Worm (Caenorhabditis elegans) whole organism, L4/young adult: ENCODE measurements around the gene col-39.
A peak's percentile ranks its signal among the peaks of the same experiment; 100 is the strongest.

Experiments used
- W03F9.2 ChIP-seq: fragments of 150-350 bp; optimal IDR thresholded peaks from 2 replicates; lab custom pipeline; 2014; ENCODE audit warnings: missing biosample characterization, missing genetic modification characterization
- dao-5 ChIP-seq: sonication (generic microtip); optimal IDR thresholded peaks from 2 replicates; lab custom pipeline; 2016; ENCODE audit warnings: missing genotype, missing genetic modification characterization, moderate library complexity, missing compliant biosample characterization
- him-1 ChIP-seq: sonication (generic microtip); optimal IDR thresholded peaks from 2 replicates; lab custom pipeline; 2016; ENCODE audit warnings: missing genotype, missing genetic modification reagents, missing genetic modification characterization, missing compliant biosample characterization

col-39 gene

ce11 chrII:10704575-10705170 lies at the start of gene col-39:
col-39 (plus strand) TSS chrII:10704916.
- TF ChIP-seq him-1 (no peak), dao-5 (no peak), W03F9.2 (tag; lab: Kevin White, UChicago) (no peak)

DNA sequence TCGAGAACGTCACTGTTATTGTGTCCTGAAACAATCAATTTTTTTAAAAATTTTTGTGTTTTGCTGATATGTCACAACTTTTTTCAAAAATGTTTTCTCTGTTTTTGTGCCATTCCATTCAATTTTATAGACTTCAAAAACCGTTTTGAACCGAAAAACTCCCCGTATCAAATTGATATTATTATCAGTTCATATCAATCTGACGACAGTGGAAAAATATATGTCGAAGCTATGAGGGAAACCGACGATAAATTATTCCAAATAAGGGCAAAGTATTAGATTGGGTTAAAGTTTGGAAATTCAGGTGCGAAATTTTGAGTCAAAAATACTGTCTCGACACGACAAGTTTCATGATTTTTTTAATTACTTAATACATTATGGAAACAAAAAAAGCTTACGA lies 48.3 kb upstream of the col-39 start:
- no peak for TF ChIP-seq him-1
- no peak for TF ChIP-seq dao-5
- TF ChIP-seq W03F9.2 (tag; lab: Kevin White, UChicago), result no peak

- no peak for TF ChIP-seq him-1
- no peak for TF ChIP-seq W03F9.2 (tag; lab: Kevin White, UChicago)
- no peak for TF ChIP-seq dao-5
Measured at ce11 chrII:10657632-10658108, 47.0 kb upstream of the col-39 start, which contains the start of gene lact-3. lact-3 (minus strand) TSS chrII:10657682.

DNA sequence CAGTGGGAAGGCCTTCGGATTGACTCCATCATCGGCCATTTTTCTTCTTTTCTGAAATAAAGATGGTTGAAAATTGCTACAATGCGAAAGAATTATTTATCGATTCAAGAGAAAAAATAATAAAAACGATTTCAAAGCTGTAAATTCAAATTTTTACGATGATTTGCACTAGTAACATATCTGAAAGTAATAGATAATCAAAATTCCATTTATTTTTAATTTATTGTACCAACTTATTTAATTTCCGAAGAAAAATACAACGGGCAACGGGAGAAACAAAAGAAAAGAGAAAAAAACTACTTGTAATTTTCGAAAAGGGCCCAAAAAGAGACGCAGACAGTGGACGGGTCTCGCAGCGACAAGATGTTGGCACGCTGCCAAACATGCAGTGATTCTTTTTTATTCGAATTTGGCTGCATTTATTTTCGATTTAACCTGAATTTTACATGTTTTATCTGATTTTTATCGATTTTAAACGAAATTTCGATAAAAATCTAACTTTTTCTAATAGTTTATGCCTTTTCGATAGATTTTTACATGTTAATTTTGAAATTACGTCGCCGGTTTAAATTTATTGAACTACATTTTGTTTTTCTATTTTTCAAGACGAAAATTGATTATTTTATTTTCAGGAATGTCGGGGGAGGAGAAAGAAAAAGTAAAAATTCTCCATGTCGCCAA lies 46.0 kb upstream of the col-39 start, which contains the start of the genes snu-13 and rsp-7:
snu-13 (minus strand) TSS at position 51 of the 681 bp plus-strand sequence.
rsp-7 (plus strand) TSS at position 631 of the 681 bp plus-strand sequence.
- TF ChIP-seq him-1, result no peak
- TF ChIP-seq W03F9.2 (tag; lab: Kevin White, UChicago), result peak; percentile 90

ce11 chrII:10659585-10659984 lies 45.1 kb upstream of the col-39 start:
- TF ChIP-seq W03F9.2 (tag; lab: Kevin White, UChicago) (no peak), him-1 (no peak)

ce11 chrII:10660892-10661291 lies 43.8 kb upstream of the col-39 start, which contains the start of gene marc-2:
marc-2 (minus strand) TSS chrII:10660992.
- TF ChIP-seq dao-5, result no peak
- TF ChIP-seq him-1, result no peak
- TF ChIP-seq W03F9.2 (tag; lab: Kevin White, UChicago), result no peak

DNA sequence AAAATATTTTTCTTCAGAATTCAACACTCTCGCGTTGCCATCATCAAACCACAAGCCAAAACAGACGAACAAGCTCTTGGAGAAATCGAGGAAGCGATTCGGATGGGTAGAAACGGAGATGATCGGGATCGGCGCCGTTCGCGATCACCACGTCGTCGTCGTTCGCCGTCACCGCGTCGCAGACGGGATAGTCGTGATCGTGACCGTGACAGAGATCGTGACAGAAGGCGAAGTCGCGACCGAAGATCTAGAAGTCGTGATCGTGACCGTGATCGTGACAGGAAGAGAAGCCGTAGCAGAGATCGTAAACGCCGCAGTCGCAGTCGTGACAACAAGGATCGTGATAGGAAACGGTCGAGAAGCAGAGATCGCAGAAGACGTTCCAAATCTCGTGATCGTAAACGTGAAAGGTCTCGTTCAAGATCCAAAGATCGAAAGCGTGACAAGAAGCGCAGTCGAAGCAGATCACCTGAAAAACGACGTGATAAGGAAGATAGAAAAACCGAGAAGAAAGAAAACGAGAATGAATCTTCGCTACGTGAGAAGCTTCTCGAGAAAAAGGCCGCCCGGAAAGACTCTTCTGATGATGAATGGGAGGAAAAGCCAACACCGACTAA lies 43.2 kb upstream of the col-39 start:
- TF ChIP-seq W03F9.2 (tag; lab: Kevin White, UChicago), result no peak
- no peak for TF ChIP-seq him-1
- TF ChIP-seq dao-5, result no peak

DNA sequence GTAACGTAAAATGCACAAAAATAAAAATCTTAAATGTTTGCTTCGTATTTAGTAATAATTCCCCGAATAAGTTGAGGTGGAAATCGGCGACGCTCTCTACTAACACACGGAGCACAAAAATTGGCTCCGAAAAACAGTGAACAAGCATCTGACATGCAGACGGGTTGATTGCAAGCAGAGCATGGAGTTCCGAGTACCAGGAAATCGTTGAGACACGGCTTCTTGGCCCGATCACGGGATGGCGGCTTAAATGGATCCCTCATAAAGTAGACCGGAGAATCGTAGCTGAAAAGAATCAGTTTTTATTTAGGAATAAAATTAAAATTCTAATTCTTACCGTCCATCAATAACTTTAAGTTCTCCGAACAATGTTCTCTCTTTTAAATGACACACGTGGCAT lies 42.4 kb upstream of the col-39 start:
- no peak for TF ChIP-seq him-1
- TF ChIP-seq dao-5, result no peak
- TF ChIP-seq W03F9.2 (tag; lab: Kevin White, UChicago), result no peak

DNA sequence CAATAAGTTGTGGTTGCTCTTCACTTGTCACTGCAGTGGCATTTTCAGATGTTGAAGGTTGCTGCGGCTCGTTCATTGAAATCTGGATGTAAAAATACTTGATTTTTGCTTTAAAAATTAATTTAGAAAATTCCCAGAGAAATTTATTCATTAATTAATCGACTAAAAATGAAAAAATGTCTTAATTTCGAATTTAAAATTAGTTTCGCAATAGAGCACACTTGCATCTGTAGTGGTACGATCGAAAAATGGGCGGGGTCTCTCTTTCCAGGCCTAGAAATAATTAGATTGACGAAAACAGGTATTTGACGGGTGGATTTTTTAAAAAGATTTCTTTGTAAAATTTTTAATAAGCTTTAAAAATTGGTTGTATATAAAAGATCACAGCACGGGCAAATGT lies 42.0 kb upstream of the col-39 start, which contains the start of gene D2089.8:
D2089.8 (minus strand) TSS at position 84 of the 400 bp plus-strand sequence.
- TF ChIP-seq him-1, result no peak
- TF ChIP-seq W03F9.2 (tag; lab: Kevin White, UChicago), result peak; percentile 24

ce11 chrII:10665031-10665430 lies 39.7 kb upstream of the col-39 start, which contains the start of gene D2089.3:
D2089.3 (minus strand) TSS chrII:10665131.
- TF ChIP-seq him-1, result no peak

DNA sequence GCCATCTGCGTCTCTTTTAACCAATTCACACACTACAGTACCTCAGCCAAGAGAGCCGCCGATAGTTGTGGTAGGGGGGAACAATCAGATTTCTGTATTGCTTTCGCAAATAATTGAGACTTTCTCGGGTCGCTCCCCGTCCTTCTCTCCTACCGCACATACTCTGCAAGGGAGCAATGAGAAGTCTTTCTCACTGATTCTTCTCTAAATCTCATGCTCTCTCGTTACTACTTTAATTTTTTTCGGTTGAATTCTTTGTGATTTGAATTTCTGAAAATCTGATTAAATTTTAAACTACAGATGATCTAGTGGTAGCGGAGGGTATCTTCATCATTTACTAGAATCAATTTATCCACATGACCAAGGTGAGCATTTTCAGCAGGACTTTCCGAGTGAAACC lies 29.4 kb upstream of the col-39 start, which contains the start of gene ptb-1:
ptb-1 (plus strand) TSS at position 301 of the 400 bp plus-strand sequence.
- TF ChIP-seq dao-5, result no peak
- no peak for TF ChIP-seq W03F9.2 (tag; lab: Kevin White, UChicago)
- TF ChIP-seq him-1, result no peak

DNA sequence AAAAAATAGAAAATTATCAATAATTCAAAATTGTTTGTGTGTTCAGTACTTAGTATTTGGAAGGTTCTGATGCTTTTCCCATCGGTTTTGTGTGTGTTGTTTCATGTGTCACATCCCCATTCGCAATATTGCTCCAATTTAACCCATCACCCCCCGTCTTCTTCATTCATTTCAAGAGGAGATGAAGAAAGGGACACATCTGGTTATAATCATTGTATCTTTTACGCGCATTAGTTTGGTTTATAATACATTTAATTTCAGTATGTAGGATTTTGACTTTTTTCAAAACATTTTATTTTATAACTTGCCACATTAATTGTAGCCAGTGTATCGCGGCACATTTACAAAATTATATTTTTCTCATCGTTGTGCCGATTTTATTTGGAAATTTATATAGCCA lies 24.6 kb upstream of the col-39 start:
- no peak for TF ChIP-seq W03F9.2 (tag; lab: Kevin White, UChicago)
- TF ChIP-seq dao-5, result no peak
- no peak for TF ChIP-seq him-1

DNA sequence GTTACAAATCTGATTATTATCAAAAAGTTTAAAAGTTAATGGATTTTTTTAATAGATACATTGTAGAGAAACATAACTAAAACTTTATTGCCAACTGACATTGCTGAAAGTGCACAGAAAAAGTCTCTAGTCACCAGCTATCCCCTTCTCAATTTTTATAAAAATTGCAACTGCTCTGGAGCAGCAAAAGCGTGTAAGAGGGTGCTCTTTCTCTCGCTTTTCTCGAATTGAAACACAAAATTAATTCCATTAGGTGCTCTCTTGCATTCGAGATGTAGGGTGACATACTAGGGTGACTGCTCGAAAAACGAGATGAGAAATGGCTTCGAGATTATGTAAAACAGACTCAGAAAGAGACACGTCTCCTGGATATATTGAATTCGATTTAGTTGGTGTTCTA lies 24.1 kb upstream of the col-39 start:
- TF ChIP-seq W03F9.2 (tag; lab: Kevin White, UChicago) (no peak), dao-5 (no peak), him-1 (no peak)

- TF ChIP-seq him-1, result no peak
- TF ChIP-seq W03F9.2 (tag; lab: Kevin White, UChicago), result no peak
- TF ChIP-seq dao-5, result no peak
Measured at ce11 chrII:10684954-10685353, 19.8 kb upstream of the col-39 start.

ce11 chrII:10693655-10694054 lies 11.1 kb upstream of the col-39 start, which contains the start of gene gbh-1:
gbh-1 (minus strand) TSS chrII:10693803.
- TF ChIP-seq him-1, result no peak
